Worm (Caenorhabditis elegans): ENCODE data around the gene C18A3.11.

DNA sequence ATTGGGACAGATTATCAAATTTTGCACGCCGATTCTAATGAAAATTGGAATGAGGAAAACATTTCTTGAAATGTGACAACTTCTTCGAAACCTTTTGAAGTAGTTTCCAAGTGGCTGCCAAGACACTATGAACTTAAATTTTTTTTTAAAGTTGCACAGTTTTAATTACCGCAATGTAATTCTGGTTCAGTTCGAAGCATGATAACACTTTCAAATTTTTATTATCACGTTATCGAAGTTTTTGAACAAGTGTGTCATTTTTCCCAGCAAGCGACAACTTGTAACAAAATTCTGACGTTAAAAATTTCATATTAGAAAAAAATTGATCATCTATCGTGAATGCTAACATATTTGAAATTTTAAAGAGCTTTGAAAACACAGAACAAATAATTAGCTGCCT is 11.9 kb downstream of the C18A3.11 start:
- TF ChIP-seq him-1 (tag; optimal IDR thresholded peaks at IDR 0.05) = no peak
- no peak for TF ChIP-seq W03F9.2 (tag; optimal IDR thresholded peaks at IDR 0.05)
- TF ChIP-seq dao-5 (tag; optimal IDR thresholded peaks at IDR 0.05) = no peak
